Worm (Caenorhabditis elegans): ENCODE results near the gene ldb-1.
A peak's percentile ranks its signal among the peaks of the same experiment; 100 is the strongest.

Gene ldb-1

DNA sequence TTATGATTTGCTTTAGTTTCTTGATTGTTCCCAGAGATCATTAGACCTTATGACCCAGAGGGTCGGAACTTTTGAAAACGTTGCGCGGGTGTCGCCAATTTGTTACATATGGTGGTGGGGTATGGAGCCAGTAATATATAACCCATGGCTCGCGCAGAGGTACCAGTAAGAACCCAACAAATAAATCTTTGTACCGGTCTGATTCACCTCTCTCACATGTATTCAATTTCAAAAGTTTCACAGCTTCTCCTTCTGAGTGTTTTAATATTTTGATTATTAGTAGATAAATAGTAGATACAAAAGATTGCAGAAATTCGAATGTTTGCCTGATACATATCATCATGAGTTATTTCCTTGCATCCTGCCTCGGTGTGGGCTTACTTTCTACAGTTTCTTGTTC is 12.6 kb upstream of the ldb-1 start, which contains the start of gene egl-15:
Gene egl-15, plus strand, starts transcription at position 301 of the 400 bp plus-strand sequence.
- TF ChIP-seq sdz-12 (GFP tag; optimal IDR thresholded peaks at IDR 0.05) (no peak), R02D3.7 (tag; optimal IDR thresholded peaks at IDR 0.05) (no peak), ceh-44 (GFP tag; IDR thresholded peaks at IDR 0.05) (no peak), attf-4 (tag; optimal IDR thresholded peaks at IDR 0.05) (no peak), F49E8.2 (tag; optimal IDR thresholded peaks at IDR 0.05; ENCODE audit: borderline replicate concordance) (no peak), zfp-3 (GFP tag; conservative IDR thresholded peaks at IDR 0.05) (no peak), nhr-6 (tag; optimal IDR thresholded peaks at IDR 0.05) (no peak), Y75B8A.6 (GFP tag; IDR thresholded peaks at IDR 0.05) (no peak), daf-8 (GFP tag; IDR thresholded peaks at IDR 0.05) (no peak), ctbp-1 (GFP tag; IDR thresholded peaks at IDR 0.05) (no peak), nhr-28 (tag; optimal IDR thresholded peaks at IDR 0.05) (no peak), dve-1 (tag; optimal IDR thresholded peaks at IDR 0.05; ENCODE audit: insufficient read depth) (no peak), fos-1 (tag; optimal IDR thresholded peaks at IDR 0.05) (no peak), T26A8.4 (GFP tag; IDR thresholded peaks at IDR 0.05) (no peak), rbr-2 (tag; optimal IDR thresholded peaks at IDR 0.05) (no peak), duxl-1 (tag; optimal IDR thresholded peaks at IDR 0.05; ENCODE audit: poor library complexity) (no peak), zip-2 (tag; optimal IDR thresholded peaks at IDR 0.05) (no peak)

DNA sequence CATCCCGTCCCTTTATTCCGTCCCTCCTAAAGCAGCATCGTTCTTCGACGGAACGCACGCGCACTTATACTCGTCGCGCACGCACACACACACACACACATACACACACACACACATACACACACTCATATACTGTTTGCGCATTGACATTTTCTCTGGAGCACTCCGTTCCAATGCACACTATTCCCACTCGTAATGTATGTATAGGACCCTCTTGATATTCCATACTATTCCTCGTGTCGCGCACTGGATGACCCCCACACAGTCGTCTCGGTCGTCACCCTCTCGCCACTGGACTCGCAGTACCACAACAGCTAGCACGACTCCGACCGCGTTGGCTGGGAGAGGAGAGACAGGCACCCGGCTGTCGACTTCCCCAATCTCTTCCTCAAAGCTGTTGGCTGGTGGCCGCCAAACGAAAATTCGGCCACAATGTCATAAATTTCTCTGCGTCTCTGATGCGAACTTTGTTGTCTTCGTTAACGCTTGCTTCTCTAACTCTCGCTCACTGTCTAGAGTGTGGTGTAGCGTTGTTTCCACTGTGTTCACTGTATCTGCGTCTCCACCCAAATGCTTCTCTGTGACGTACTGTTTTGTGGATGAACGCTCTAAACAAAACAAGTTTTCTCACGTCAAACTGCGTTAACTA is 2.5 kb downstream of the ldb-1 start:
- peak; percentile 86 for TF ChIP-seq nhr-25 (tag; optimal IDR thresholded peaks at IDR 0.05; ENCODE audit: borderline replicate concordance, insufficient read depth)
- TF ChIP-seq aly-2 (tag; optimal IDR thresholded peaks at IDR 0.05): no peak
- TF ChIP-seq egl-27 (tag; optimal IDR thresholded peaks at IDR 0.05): no peak
- no peak for TF ChIP-seq ZK337.2 (GFP tag; IDR thresholded peaks at IDR 0.05)
- no peak for TF ChIP-seq ceh-62 (tag; optimal IDR thresholded peaks at IDR 0.05)
- TF ChIP-seq ceh-20 (GFP tag; IDR thresholded peaks at IDR 0.05): peak; percentile 74; the same call in 1 of the 2 replicates
- peak in 1 of 2 experiments; percentile 100 for TF ChIP-seq unc-62 (GFP tag; optimal IDR thresholded peaks at IDR 0.05 in 1 of 2)
- TF ChIP-seq unc-62 (tag; optimal IDR thresholded peaks at IDR 0.05): peak; percentile 77
- peak; percentile 52; the same call in 1 of the 2 replicates for TF ChIP-seq dmd-9 (GFP tag; IDR thresholded peaks at IDR 0.05)
- TF ChIP-seq R02D3.7 (tag; optimal IDR thresholded peaks at IDR 0.05): no peak
- peak; percentile 70; the same call in 1 of the 2 replicates for TF ChIP-seq arid-1 (GFP tag; conservative IDR thresholded peaks at IDR 0.05)
- no peak for TF ChIP-seq mxl-2 (GFP tag; conservative IDR thresholded peaks at IDR 0.05)
- TF ChIP-seq T20F7.1 (GFP tag; optimal IDR thresholded peaks at IDR 0.05): peak; percentile 71
- TF ChIP-seq duxl-1 (tag; optimal IDR thresholded peaks at IDR 0.05; ENCODE audit: poor library complexity): peak; percentile 33
- TF ChIP-seq hmg-1.1 (GFP tag; IDR thresholded peaks at IDR 0.05): peak; percentile 87
- 0 out of 2 replicates have a peak, but pooled peaks have one; percentile 84 for TF ChIP-seq tag-97 (GFP tag; IDR thresholded peaks at IDR 0.05)
- TF ChIP-seq lin-13 (GFP tag; optimal IDR thresholded peaks at IDR 0.05): peak; percentile 70
- TF ChIP-seq gei-8 (GFP tag; optimal IDR thresholded peaks at IDR 0.05): peak; percentile 32
- peak; percentile 15 for TF ChIP-seq attf-4 (tag; optimal IDR thresholded peaks at IDR 0.05)
- no peak for TF ChIP-seq F44E2.7 (GFP tag; IDR thresholded peaks at IDR 0.05)
- no peak for TF ChIP-seq Y75B8A.6 (GFP tag; IDR thresholded peaks at IDR 0.05)
- TF ChIP-seq aha-1 (tag): peak; percentile 99
- TF ChIP-seq F26F4.8 (GFP tag; conservative IDR thresholded peaks at IDR 0.05): no peak
- TF ChIP-seq nhr-111 (GFP tag; optimal IDR thresholded peaks at IDR 0.05): no peak
- peak; percentile 51 for TF ChIP-seq jun-1 (tag; optimal IDR thresholded peaks at IDR 0.05)
- TF ChIP-seq dve-1 (tag; optimal IDR thresholded peaks at IDR 0.05; ENCODE audit: insufficient read depth): peak; percentile 92
- TF ChIP-seq hlh-11 (tag; optimal IDR thresholded peaks at IDR 0.05): peak; percentile 94
- 0 out of 2 replicates have a peak, but pooled peaks have one; percentile 55 for TF ChIP-seq saeg-2 (GFP tag; IDR thresholded peaks at IDR 0.05)
- TF ChIP-seq cey-2 (tag; optimal IDR thresholded peaks at IDR 0.05; ENCODE audit: borderline replicate concordance, insufficient read depth): no peak
- TF ChIP-seq Y5F2A.4 (GFP tag; optimal IDR thresholded peaks at IDR 0.05): no peak
- peak; percentile 40 for TF ChIP-seq nhr-237 (tag; optimal IDR thresholded peaks at IDR 0.05)
- no peak for TF ChIP-seq daf-12 (tag; optimal IDR thresholded peaks at IDR 0.05)
- peak; percentile 52 for TF ChIP-seq lin-38 (GFP tag; IDR thresholded peaks at IDR 0.05)
- TF ChIP-seq dpl-1 (GFP tag; optimal IDR thresholded peaks at IDR 0.05): peak; percentile 38
- peak; percentile 20 for TF ChIP-seq lir-3 (tag; optimal IDR thresholded peaks at IDR 0.05)
- TF ChIP-seq ztf-11 (tag; optimal IDR thresholded peaks at IDR 0.05): peak; percentile 36
